Fruit fly (Drosophila melanogaster): ENCODE results near the gene jdp.

Gene jdp

DNA sequence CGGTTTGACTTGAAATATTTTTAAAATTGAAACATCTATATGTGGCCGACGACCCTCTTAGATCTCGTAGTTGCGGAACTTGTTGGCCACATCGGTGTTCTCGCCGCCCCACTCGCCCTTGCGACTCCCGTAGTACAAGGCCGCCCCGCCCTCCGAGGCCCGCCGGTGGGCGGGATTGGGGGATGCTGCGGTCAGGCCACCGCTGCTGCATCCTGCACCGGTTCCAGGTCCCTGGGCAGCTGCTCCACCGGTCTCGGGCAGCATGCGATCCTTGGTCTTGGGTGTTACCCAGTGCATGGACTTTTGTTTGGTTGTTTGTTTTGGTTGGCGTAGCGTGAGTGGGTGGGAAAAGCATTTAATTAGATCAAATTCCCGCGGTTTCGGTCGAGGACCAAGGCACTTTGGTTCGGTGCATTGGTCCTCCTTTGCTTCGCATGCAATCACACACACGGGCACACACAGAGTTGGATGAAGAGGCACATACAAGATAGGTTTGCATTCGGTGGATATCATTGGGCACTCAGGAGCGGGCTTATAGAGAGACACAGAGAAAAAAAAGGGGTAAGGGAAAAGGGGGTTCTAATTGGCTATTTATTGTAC is 8.5 kb downstream of the jdp start:
- TF ChIP-seq cnc (optimal IDR thresholded peaks at IDR 0.05) = no peak

DNA sequence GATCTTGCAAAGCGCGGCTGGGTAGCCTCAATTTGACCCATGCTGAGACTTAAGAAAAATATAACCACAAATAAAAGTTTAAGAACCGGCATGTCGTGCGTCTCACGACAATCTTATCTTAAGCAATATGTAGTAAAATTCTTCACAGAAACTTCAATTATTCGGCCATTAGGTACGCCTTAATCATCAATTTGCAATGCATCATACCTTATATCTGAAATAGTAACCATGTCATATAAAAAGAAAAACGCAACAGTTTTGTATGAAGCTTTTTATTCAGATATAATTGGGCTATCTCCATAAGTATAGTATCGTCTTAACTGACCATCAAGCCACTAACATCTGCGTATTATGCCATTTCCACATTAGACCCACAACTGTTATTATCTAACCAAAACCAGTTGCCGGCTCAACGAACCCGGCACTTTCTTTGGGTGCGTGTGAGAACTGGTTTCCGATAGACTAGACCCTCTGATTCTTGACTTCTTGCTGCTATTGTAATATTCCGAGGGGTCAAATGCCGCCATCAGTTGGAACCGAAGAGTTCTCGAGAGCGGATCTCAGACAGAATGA is 12.5 kb downstream of the jdp start, which contains the start of the genes CG31524 and CG9698:
Gene CG31524 (minus strand): TSS at position 101 of the 573 bp plus-strand sequence.
Gene CG9698 (plus strand): TSS at position 523 of the 573 bp plus-strand sequence.
- no peak for TF ChIP-seq cic (GFP tag; optimal IDR thresholded peaks at IDR 0.05)
- TF ChIP-seq CG1620 (GFP tag; optimal IDR thresholded peaks at IDR 0.05) = no peak
- no peak for TF ChIP-seq Hr96 (GFP tag; optimal IDR thresholded peaks at IDR 0.05)
- no peak for TF ChIP-seq CG11617 (GFP tag; optimal IDR thresholded peaks at IDR 0.05)
- TF ChIP-seq CG12768 (GFP tag; optimal IDR thresholded peaks at IDR 0.05) = no peak
- no peak for TF ChIP-seq CG7101 (tag; optimal IDR thresholded peaks at IDR 0.05)
- no peak for TF ChIP-seq Mnt (GFP tag; optimal IDR thresholded peaks at IDR 0.05)
- no peak for TF ChIP-seq CG5204 (GFP tag; optimal IDR thresholded peaks at IDR 0.05)
- no peak for TF ChIP-seq kay (GFP tag; ENCODE audit: borderline replicate concordance)
- TF ChIP-seq pad (GFP tag; optimal IDR thresholded peaks at IDR 0.05) = no peak
- no peak for TF ChIP-seq tj (GFP tag; optimal IDR thresholded peaks at IDR 0.05)
- TF ChIP-seq CG33017 (tag; optimal IDR thresholded peaks at IDR 0.05) = no peak
- TF ChIP-seq cnc (optimal IDR thresholded peaks at IDR 0.05) = no peak
- TF ChIP-seq Crg-1 (GFP tag; optimal IDR thresholded peaks at IDR 0.05) = no peak
- TF ChIP-seq CG14711 (tag; optimal IDR thresholded peaks at IDR 0.05) = no peak
- TF ChIP-seq Clk (GFP tag; optimal IDR thresholded peaks at IDR 0.05) = no peak
- no peak for TF ChIP-seq ovo (GFP tag; optimal IDR thresholded peaks at IDR 0.05)
- TF ChIP-seq toe (GFP tag; optimal IDR thresholded peaks at IDR 0.05) = no peak
- TF ChIP-seq bab1 (GFP tag; optimal IDR thresholded peaks at IDR 0.05) = no peak

DNA sequence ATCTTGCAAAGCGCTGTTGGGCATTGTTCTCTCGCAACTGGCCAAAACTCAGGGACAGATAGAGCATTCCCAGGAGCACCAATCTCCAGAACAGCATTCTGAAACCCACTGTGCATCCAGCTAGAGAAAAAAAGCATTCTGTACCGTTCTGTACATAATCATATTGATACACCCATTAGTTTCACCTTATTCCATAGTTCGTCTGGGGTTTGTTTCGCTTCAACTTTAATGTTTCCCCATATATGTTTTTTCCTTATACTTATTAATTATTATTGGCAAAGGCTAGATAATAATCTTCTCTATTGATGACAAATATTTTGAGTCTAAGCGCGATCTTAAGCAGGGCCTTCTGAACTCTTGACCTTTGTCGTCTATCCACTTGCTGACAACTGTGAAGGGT is 14.7 kb downstream of the jdp start, which contains the start of gene PH4alphaNE2:
Gene PH4alphaNE2 (minus strand): TSS at position 101 of the 400 bp plus-strand sequence.
- TF ChIP-seq cic (GFP tag; optimal IDR thresholded peaks at IDR 0.05) = no peak
- TF ChIP-seq CG1620 (GFP tag; optimal IDR thresholded peaks at IDR 0.05) = no peak
- no peak for TF ChIP-seq Crg-1 (GFP tag; optimal IDR thresholded peaks at IDR 0.05)
- no peak for TF ChIP-seq toe (GFP tag; optimal IDR thresholded peaks at IDR 0.05)
- no peak for TF ChIP-seq Clk (GFP tag; optimal IDR thresholded peaks at IDR 0.05)
- TF ChIP-seq pad (GFP tag; optimal IDR thresholded peaks at IDR 0.05) = no peak
- no peak for TF ChIP-seq CG7045 (GFP tag; optimal IDR thresholded peaks at IDR 0.05)

- TF ChIP-seq Clk (GFP tag; optimal IDR thresholded peaks at IDR 0.05) (no peak), CG14711 (tag; optimal IDR thresholded peaks at IDR 0.05) (no peak), cnc (optimal IDR thresholded peaks at IDR 0.05) (no peak), CG5204 (GFP tag; optimal IDR thresholded peaks at IDR 0.05) (no peak), CG33017 (tag; optimal IDR thresholded peaks at IDR 0.05) (no peak), Hr96 (GFP tag; optimal IDR thresholded peaks at IDR 0.05) (no peak), tj (GFP tag; optimal IDR thresholded peaks at IDR 0.05) (no peak), pad (GFP tag; optimal IDR thresholded peaks at IDR 0.05) (no peak), cic (GFP tag; optimal IDR thresholded peaks at IDR 0.05) (no peak), CG1620 (GFP tag; optimal IDR thresholded peaks at IDR 0.05) (no peak), CG11617 (GFP tag; optimal IDR thresholded peaks at IDR 0.05) (no peak), kay (GFP tag; ENCODE audit: borderline replicate concordance) (no peak), CG12768 (GFP tag; optimal IDR thresholded peaks at IDR 0.05) (no peak), CG7101 (tag; optimal IDR thresholded peaks at IDR 0.05) (no peak), CG7045 (GFP tag; optimal IDR thresholded peaks at IDR 0.05) (no peak), Mnt (GFP tag; optimal IDR thresholded peaks at IDR 0.05) (no peak), Crg-1 (GFP tag; optimal IDR thresholded peaks at IDR 0.05) (no peak)
Measured at dm6 chr3R:30507723-30508122, 19.1 kb downstream of the jdp start, which contains the start of gene CG34041. Gene CG34041 (plus strand): TSS chr3R:30508023.

DNA sequence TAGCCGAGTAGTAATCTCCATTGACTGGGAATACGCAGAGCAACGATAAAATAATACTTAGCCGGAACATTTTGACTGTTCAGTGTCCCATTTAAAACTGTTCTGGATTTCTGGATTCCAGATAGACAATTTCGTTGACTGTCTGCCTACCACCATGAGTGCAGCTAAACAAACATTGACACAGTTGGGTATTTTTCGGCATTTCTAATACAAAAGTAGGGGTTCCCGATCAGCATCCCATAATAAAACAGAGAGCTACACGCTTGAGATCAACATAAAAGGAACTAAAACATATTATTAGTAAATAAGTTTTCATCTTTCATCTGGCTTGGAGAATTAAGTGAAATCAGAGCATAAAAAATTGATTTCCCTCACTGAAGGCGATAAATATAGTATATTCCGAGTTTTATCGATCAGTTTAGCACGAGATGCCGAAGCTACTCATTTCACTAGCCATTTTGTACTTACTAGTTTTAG is 21.2 kb downstream of the jdp start, which contains the start of the genes PH4alphaSG1 and CG15539:
Gene PH4alphaSG1 (minus strand): TSS at position 101 of the 477 bp plus-strand sequence.
Gene CG15539 (plus strand): TSS at position 427 of the 477 bp plus-strand sequence.
- TF ChIP-seq Mnt (GFP tag; optimal IDR thresholded peaks at IDR 0.05) = no peak
- no peak for TF ChIP-seq CG33017 (tag; optimal IDR thresholded peaks at IDR 0.05)
- no peak for TF ChIP-seq CG12768 (GFP tag; optimal IDR thresholded peaks at IDR 0.05)
- TF ChIP-seq CG1620 (GFP tag; optimal IDR thresholded peaks at IDR 0.05) = no peak
- TF ChIP-seq Hr96 (GFP tag; optimal IDR thresholded peaks at IDR 0.05) = no peak
- no peak for TF ChIP-seq CG11617 (GFP tag; optimal IDR thresholded peaks at IDR 0.05)
- no peak for TF ChIP-seq cnc (optimal IDR thresholded peaks at IDR 0.05)
- TF ChIP-seq cic (GFP tag; optimal IDR thresholded peaks at IDR 0.05) = no peak
- no peak for TF ChIP-seq CG7045 (GFP tag; optimal IDR thresholded peaks at IDR 0.05)
- no peak for TF ChIP-seq ovo (GFP tag; optimal IDR thresholded peaks at IDR 0.05)
- no peak for TF ChIP-seq kay (GFP tag; ENCODE audit: borderline replicate concordance)
- TF ChIP-seq bab1 (GFP tag; optimal IDR thresholded peaks at IDR 0.05) = no peak
- no peak for TF ChIP-seq CG5204 (GFP tag; optimal IDR thresholded peaks at IDR 0.05)
- no peak for TF ChIP-seq CG14711 (tag; optimal IDR thresholded peaks at IDR 0.05)
- no peak for TF ChIP-seq tj (GFP tag; optimal IDR thresholded peaks at IDR 0.05)
- no peak for TF ChIP-seq pad (GFP tag; optimal IDR thresholded peaks at IDR 0.05)

- no peak for TF ChIP-seq pad (GFP tag; optimal IDR thresholded peaks at IDR 0.05)
- no peak for TF ChIP-seq CG12768 (GFP tag; optimal IDR thresholded peaks at IDR 0.05)
Measured at dm6 chr3R:30503406-30503805, 23.4 kb downstream of the jdp start, which contains the start of gene CG31371. Gene CG31371 (minus strand): TSS chr3R:30503506.
